Worm (Caenorhabditis elegans): Measurements from ENCODE around the gene pqn-32.
"Not testable (repeated sequence)": the region's sequence is repeated elsewhere in the genome, so short reads cannot be mapped to it uniquely, and the experiment has no call there.

Gene pqn-32

DNA sequence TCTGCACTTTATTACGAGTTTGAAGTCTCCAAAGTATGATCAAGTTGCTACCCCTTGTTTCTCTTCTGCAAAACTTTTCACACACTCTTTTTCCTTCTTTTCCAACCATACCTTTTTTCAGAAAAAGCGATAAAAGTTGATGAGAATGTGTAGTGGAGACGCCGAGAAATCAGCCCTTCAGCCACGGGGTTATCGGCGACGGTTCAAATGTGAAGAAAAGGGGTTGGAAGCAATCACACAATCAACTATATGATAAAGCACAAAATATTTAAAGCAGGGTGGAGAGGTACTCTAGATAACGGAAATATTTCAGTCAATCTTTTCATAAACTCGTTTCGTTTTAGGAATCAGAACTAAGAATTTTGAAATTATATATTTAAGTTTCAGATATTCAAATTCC is 34.7 kb upstream of the pqn-32 start, which contains the start of gene F42G4.5:
Gene F42G4.5 (plus strand): TSS at position 379 of the 400 bp plus-strand sequence.
- TF ChIP-seq lin-39 (tag; optimal IDR thresholded peaks at IDR 0.05) = no peak
- no peak for TF ChIP-seq unc-62 (GFP tag; optimal IDR thresholded peaks at IDR 0.05)
- TF ChIP-seq unc-39 (tag; optimal IDR thresholded peaks at IDR 0.05) = no peak
- no peak for TF ChIP-seq elt-3 (tag; optimal IDR thresholded peaks at IDR 0.05)
- TF ChIP-seq nhr-77 (tag; optimal IDR thresholded peaks at IDR 0.05) = no peak
- peak; percentile 1 for TF ChIP-seq sma-9 (GFP tag; optimal IDR thresholded peaks at IDR 0.05)
- TF ChIP-seq sma-9 (tag; optimal IDR thresholded peaks at IDR 0.05) = no peak
- TF ChIP-seq unc-55 (GFP tag; optimal IDR thresholded peaks at IDR 0.05) = no peak
- TF ChIP-seq skn-1 (tag; optimal IDR thresholded peaks at IDR 0.05) = no peak
- peak; percentile 79 for TF ChIP-seq fos-1 (tag; optimal IDR thresholded peaks at IDR 0.05)
- no peak for TF ChIP-seq mbf-1 (tag; optimal IDR thresholded peaks at IDR 0.05)
- no peak for TF ChIP-seq lin-11 (tag; optimal IDR thresholded peaks at IDR 0.05)

DNA sequence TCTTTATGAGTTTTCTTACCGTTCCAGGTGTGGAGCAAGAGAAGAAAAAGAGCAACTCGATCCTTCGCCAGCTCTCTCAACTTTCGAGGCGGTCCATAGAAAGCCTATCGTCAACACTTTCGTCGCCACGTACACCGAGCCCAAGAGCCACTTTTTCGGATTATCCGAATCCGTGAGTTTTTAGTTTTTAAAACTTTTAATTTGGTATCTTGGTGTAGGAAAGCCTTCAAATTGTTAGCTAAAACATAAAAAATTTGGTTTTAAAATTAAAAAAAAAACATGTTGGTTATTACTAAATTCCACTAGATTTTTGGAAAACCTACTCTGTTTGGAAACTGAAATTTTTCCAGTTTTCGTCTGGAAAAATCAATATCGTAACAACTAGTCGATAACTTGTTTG is 34.1 kb upstream of the pqn-32 start:
- no peak for TF ChIP-seq peb-1 (tag; optimal IDR thresholded peaks at IDR 0.05)
- no peak for TF ChIP-seq elt-1 (tag; optimal IDR thresholded peaks at IDR 0.05)
- TF ChIP-seq fos-1 (tag; optimal IDR thresholded peaks at IDR 0.05) = no peak
- no peak for TF ChIP-seq C34F6.9 (tag; optimal IDR thresholded peaks at IDR 0.05)
- no peak for TF ChIP-seq elt-3 (tag; optimal IDR thresholded peaks at IDR 0.05)

DNA sequence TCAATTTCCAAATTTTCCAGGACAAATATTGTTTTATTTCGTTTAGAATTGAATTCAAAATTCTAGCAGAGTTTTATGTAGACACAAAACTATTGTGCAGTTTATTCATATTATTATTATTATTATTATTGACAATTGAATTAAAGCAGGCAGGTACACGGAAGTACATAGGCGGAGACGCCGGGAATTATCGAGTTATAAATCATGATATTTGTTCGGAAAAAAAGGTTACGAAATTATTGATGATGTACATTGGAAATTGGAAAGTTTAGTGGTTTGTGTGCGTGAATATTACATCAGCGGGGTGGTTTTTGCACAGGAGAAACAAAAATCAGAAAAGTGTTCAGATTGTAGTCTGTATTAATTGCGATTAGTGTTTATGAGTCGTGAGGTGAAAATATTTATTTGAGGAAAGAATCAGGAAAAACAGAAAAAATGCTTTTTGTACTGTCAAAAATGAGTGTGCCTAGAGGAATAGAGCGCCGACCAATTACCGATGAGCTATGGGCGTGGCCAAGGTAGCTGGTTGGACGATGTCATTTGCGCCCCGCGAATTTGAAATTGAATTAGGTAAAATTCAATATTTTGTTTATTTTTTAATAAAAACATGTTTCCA is 31.4 kb upstream of the pqn-32 start:
- TF ChIP-seq nhr-77 (tag; optimal IDR thresholded peaks at IDR 0.05) = no peak
- no peak for TF ChIP-seq lin-39 (tag; optimal IDR thresholded peaks at IDR 0.05)
- no peak for TF ChIP-seq peb-1 (tag; optimal IDR thresholded peaks at IDR 0.05)
- TF ChIP-seq fos-1 (tag; optimal IDR thresholded peaks at IDR 0.05) = peak; percentile 48
- TF ChIP-seq sma-9 (GFP tag; optimal IDR thresholded peaks at IDR 0.05) = peak; percentile 26
- no peak for TF ChIP-seq sma-9 (tag; optimal IDR thresholded peaks at IDR 0.05)
- TF ChIP-seq C34F6.9 (tag; optimal IDR thresholded peaks at IDR 0.05) = no peak

DNA sequence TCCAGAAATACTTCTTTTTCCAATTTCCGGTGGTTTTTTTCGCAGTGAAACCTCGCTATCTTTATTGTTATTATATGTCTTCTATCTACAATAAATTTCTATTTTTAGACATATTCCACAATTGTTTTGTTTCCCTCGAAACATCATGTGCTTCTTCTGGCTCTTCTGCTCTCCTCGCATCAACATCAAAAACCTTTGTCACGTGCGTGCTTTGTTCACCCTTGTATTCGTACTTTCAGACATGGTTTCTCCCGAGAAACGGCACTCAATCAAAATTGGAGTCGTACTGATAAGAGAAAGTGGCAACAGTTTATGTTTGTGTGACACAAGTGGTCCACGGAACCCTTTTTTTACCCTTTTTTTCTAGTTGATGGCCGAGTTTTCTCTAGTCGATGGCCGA is 30.1 kb upstream of the pqn-32 start:
- TF ChIP-seq nhr-11 (tag; optimal IDR thresholded peaks at IDR 0.05) (no peak), alr-1 (tag; optimal IDR thresholded peaks at IDR 0.05) (no peak), crh-2 (tag; optimal IDR thresholded peaks at IDR 0.05) (peak; percentile 70), gmeb-1 (tag; optimal IDR thresholded peaks at IDR 0.05) (peak; percentile 34), F13H6.1 (tag; optimal IDR thresholded peaks at IDR 0.05) (peak; percentile 57), mdl-1 (tag; optimal IDR thresholded peaks at IDR 0.05) (no peak), sma-3 (GFP tag; optimal IDR thresholded peaks at IDR 0.05) (peak; percentile 25), sma-9 (GFP tag; optimal IDR thresholded peaks at IDR 0.05) (peak; percentile 82), sma-9 (tag; optimal IDR thresholded peaks at IDR 0.05) (no peak), fos-1 (tag; optimal IDR thresholded peaks at IDR 0.05) (peak; percentile 31), mab-5 (tag; optimal IDR thresholded peaks at IDR 0.05) (no peak)

DNA sequence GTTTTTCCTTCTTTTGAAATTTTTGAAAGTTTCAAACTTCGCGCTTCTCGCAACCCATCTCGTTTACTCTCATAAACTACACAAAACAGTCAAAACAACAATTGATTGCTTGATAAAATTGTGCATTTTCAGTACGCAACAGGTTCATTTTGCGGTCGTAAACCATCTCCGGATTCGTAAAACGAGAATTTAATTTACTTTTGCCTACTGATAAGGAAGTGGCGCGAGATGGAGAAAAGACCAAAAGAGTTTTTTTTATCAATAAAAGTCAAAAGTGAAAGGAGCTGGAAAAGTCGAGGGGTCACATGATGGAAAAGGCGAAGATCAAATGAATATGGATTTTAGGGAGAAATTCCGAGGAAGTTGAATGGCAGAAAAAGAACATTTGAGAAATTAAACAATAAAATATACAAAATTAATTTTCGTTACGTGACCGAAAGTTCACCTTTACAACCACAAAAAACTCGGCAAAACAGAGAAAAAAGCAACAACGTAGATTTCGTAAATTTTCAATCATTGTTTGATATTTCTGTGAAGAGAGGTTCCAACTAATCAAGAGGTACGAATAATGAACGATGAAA is 28.9 kb upstream of the pqn-32 start, which contains the start of gene F42G4.6:
Gene F42G4.6 (plus strand): TSS at position 531 of the 581 bp plus-strand sequence.
- TF ChIP-seq crh-2 (tag; optimal IDR thresholded peaks at IDR 0.05) = peak; percentile 26
- peak; percentile 74 for TF ChIP-seq fos-1 (tag; optimal IDR thresholded peaks at IDR 0.05)
- no peak for TF ChIP-seq peb-1 (tag; optimal IDR thresholded peaks at IDR 0.05)
- no peak for TF ChIP-seq elt-3 (tag; optimal IDR thresholded peaks at IDR 0.05)
- TF ChIP-seq sma-3 (GFP tag; optimal IDR thresholded peaks at IDR 0.05) = no peak
- TF ChIP-seq nhr-23 (tag; optimal IDR thresholded peaks at IDR 0.05) = no peak
- TF ChIP-seq nhr-77 (tag; optimal IDR thresholded peaks at IDR 0.05) = no peak
- no peak for TF ChIP-seq mbf-1 (tag; optimal IDR thresholded peaks at IDR 0.05)
- no peak for TF ChIP-seq lin-11 (tag; optimal IDR thresholded peaks at IDR 0.05)
- TF ChIP-seq sma-9 (GFP tag; optimal IDR thresholded peaks at IDR 0.05) = peak; percentile 12
- TF ChIP-seq sma-9 (tag; optimal IDR thresholded peaks at IDR 0.05) = no peak
- TF ChIP-seq elt-1 (tag; optimal IDR thresholded peaks at IDR 0.05) = no peak
- TF ChIP-seq snpc-4 (tag; optimal IDR thresholded peaks at IDR 0.05) = no peak
- TF ChIP-seq ztf-1 (GFP tag; conservative IDR thresholded peaks at IDR 0.05) = no peak
- TF ChIP-seq F13H6.1 (tag; optimal IDR thresholded peaks at IDR 0.05) = no peak
- TF ChIP-seq gmeb-1 (tag; optimal IDR thresholded peaks at IDR 0.05) = peak; percentile 49
- TF ChIP-seq mdl-1 (tag; optimal IDR thresholded peaks at IDR 0.05) = no peak
- TF ChIP-seq lin-39 (tag; optimal IDR thresholded peaks at IDR 0.05) = no peak
- no peak for TF ChIP-seq nhr-25 (tag; optimal IDR thresholded peaks at IDR 0.05)
- TF ChIP-seq ZK546.5 (tag; optimal IDR thresholded peaks at IDR 0.05) = no peak

DNA sequence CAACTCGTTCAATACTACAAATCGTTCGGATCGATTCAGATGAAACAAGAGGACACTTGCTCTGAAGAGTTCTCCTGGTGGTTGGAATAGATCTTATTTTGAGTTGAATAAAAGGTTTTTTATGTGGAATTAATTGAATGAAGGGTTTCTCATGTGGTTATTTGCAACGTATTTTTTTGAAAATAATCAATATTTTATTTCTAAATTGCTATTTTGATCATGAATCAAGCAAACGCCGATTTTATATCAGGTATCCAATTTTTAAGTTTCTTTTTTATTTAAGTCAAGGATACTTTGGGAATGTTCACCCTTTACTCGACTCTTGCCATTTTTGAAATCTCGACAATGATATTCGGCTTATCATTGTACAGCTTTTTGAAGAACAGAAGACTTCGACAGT is 27.2 kb upstream of the pqn-32 start, which contains the start of gene Y81G3A.2:
Gene Y81G3A.2 (plus strand): TSS at position 301 of the 400 bp plus-strand sequence.
- TF ChIP-seq nhr-77, skn-1, ZK546.5 (tag; optimal IDR thresholded peaks at IDR 0.05): not testable (repeated sequence)

Measured in whole organism, L2 larva.